Worm (Caenorhabditis elegans): Measurements from ENCODE around the gene nhr-213.
"Not testable (repeated sequence)": the region's sequence is repeated elsewhere in the genome, so short reads cannot be mapped to it uniquely, and the experiment has no call there.

nhr-213 gene

ce11 chrV:15896671-15897070 is at the start of gene nhr-213:
Gene nhr-213 (minus strand): TSS chrV:15896771.
- TF ChIP-seq cog-1 (tag; optimal IDR thresholded peaks at IDR 0.05), result no peak
- TF ChIP-seq klf-2 (GFP tag; conservative IDR thresholded peaks at IDR 0.05), result no peak
- no peak for TF ChIP-seq T22C8.4 (GFP tag; IDR thresholded peaks at IDR 0.05)
- no peak for TF ChIP-seq ref-1 (GFP tag; conservative IDR thresholded peaks at IDR 0.05)
- no peak for TF ChIP-seq tab-1 (GFP tag; IDR thresholded peaks at IDR 0.05)
- TF ChIP-seq med-1 (GFP tag; optimal IDR thresholded peaks at IDR 0.05; ENCODE audit: insufficient read depth), result no peak
- TF ChIP-seq ztf-23 (GFP tag; IDR thresholded peaks at IDR 0.05), result no peak
- no peak for TF ChIP-seq ztf-29 (GFP tag; IDR thresholded peaks at IDR 0.05)
- TF ChIP-seq flt-1 (GFP tag; IDR thresholded peaks at IDR 0.05), result no peak

ce11 chrV:15943125-15943524 is 46.6 kb upstream of the nhr-213 start, which contains the start of gene srw-53:
Gene srw-53 (plus strand): TSS chrV:15943425.
- TF ChIP-seq T22C8.4 (GFP tag; IDR thresholded peaks at IDR 0.05) (no peak), ref-1 (GFP tag; conservative IDR thresholded peaks at IDR 0.05) (no peak), ztf-23 (GFP tag; IDR thresholded peaks at IDR 0.05) (no peak), ztf-29 (GFP tag; IDR thresholded peaks at IDR 0.05) (no peak), klf-2 (GFP tag; conservative IDR thresholded peaks at IDR 0.05) (no peak), tab-1 (GFP tag; IDR thresholded peaks at IDR 0.05) (no peak), cog-1 (tag; optimal IDR thresholded peaks at IDR 0.05) (no peak), flt-1 (GFP tag; IDR thresholded peaks at IDR 0.05) (no peak), med-1 (GFP tag; optimal IDR thresholded peaks at IDR 0.05; ENCODE audit: insufficient read depth) (no peak)

- no peak for TF ChIP-seq ref-1 (GFP tag; conservative IDR thresholded peaks at IDR 0.05)
- no peak for TF ChIP-seq med-1 (GFP tag; optimal IDR thresholded peaks at IDR 0.05; ENCODE audit: insufficient read depth)
- no peak for TF ChIP-seq ztf-23 (GFP tag; IDR thresholded peaks at IDR 0.05)
- TF ChIP-seq tab-1 (GFP tag; IDR thresholded peaks at IDR 0.05), result no peak
- no peak for TF ChIP-seq flt-1 (GFP tag; IDR thresholded peaks at IDR 0.05)
- no peak for TF ChIP-seq cog-1 (tag; optimal IDR thresholded peaks at IDR 0.05)
- TF ChIP-seq klf-2 (GFP tag; conservative IDR thresholded peaks at IDR 0.05), result no peak
Observed at ce11 chrV:15940254-15940653, 43.7 kb upstream of the nhr-213 start, which contains the start of gene srw-55. Gene srw-55 (minus strand): TSS chrV:15940354.

- no peak for TF ChIP-seq ztf-29 (GFP tag; IDR thresholded peaks at IDR 0.05)
- TF ChIP-seq klf-2 (GFP tag; conservative IDR thresholded peaks at IDR 0.05), result no peak
- TF ChIP-seq med-1 (GFP tag; optimal IDR thresholded peaks at IDR 0.05; ENCODE audit: insufficient read depth), result no peak
- TF ChIP-seq tab-1 (GFP tag; IDR thresholded peaks at IDR 0.05), result no peak
- TF ChIP-seq T22C8.4 (GFP tag; IDR thresholded peaks at IDR 0.05), result no peak
- TF ChIP-seq flt-1 (GFP tag; IDR thresholded peaks at IDR 0.05), result no peak
- no peak for TF ChIP-seq ztf-23 (GFP tag; IDR thresholded peaks at IDR 0.05)
- TF ChIP-seq ref-1 (GFP tag; conservative IDR thresholded peaks at IDR 0.05), result no peak
- TF ChIP-seq cog-1 (tag; optimal IDR thresholded peaks at IDR 0.05), result no peak
Observed at ce11 chrV:15932390-15932789, 35.8 kb upstream of the nhr-213 start, which contains the start of gene srw-26. Gene srw-26 (minus strand): TSS chrV:15932490.

ce11 chrV:15929882-15930281 is 33.3 kb upstream of the nhr-213 start, which contains the start of gene srbc-77:
Gene srbc-77 (plus strand): TSS chrV:15930182.
- TF ChIP-seq cog-1 (tag; optimal IDR thresholded peaks at IDR 0.05); ztf-23 (GFP tag; IDR thresholded peaks at IDR 0.05); flt-1 (GFP tag; IDR thresholded peaks at IDR 0.05): not testable (repeated sequence)

ce11 chrV:15928325-15928724 is 31.8 kb upstream of the nhr-213 start, which contains the start of gene pzf-1:
Gene pzf-1 (minus strand): TSS chrV:15928425.
- no peak for TF ChIP-seq cog-1 (tag; optimal IDR thresholded peaks at IDR 0.05)
- TF ChIP-seq ztf-23 (GFP tag; IDR thresholded peaks at IDR 0.05), result no peak
- no peak for TF ChIP-seq tab-1 (GFP tag; IDR thresholded peaks at IDR 0.05)
- no peak for TF ChIP-seq ref-1 (GFP tag; conservative IDR thresholded peaks at IDR 0.05)
- no peak for TF ChIP-seq T22C8.4 (GFP tag; IDR thresholded peaks at IDR 0.05)
- no peak for TF ChIP-seq flt-1 (GFP tag; IDR thresholded peaks at IDR 0.05)
- no peak for TF ChIP-seq med-1 (GFP tag; optimal IDR thresholded peaks at IDR 0.05; ENCODE audit: insufficient read depth)

- TF ChIP-seq cog-1 (tag; optimal IDR thresholded peaks at IDR 0.05), result no peak
- TF ChIP-seq flt-1 (GFP tag; IDR thresholded peaks at IDR 0.05), result no peak
- no peak for TF ChIP-seq med-1 (GFP tag; optimal IDR thresholded peaks at IDR 0.05; ENCODE audit: insufficient read depth)
- TF ChIP-seq ztf-29 (GFP tag; IDR thresholded peaks at IDR 0.05), result no peak
- no peak for TF ChIP-seq klf-2 (GFP tag; conservative IDR thresholded peaks at IDR 0.05)
- TF ChIP-seq tab-1 (GFP tag; IDR thresholded peaks at IDR 0.05), result no peak
- TF ChIP-seq T22C8.4 (GFP tag; IDR thresholded peaks at IDR 0.05), result no peak
- TF ChIP-seq ztf-23 (GFP tag; IDR thresholded peaks at IDR 0.05), result no peak
- TF ChIP-seq ref-1 (GFP tag; conservative IDR thresholded peaks at IDR 0.05), result no peak
Observed at ce11 chrV:15924307-15924706, 27.7 kb upstream of the nhr-213 start, which contains the start of gene nhr-108. Gene nhr-108 (minus strand): TSS chrV:15924472.

ce11 chrV:15922979-15923378 is 26.4 kb upstream of the nhr-213 start, which contains the start of gene F35E8.13:
Gene F35E8.13 (plus strand): TSS chrV:15923279.
- no peak for TF ChIP-seq klf-2 (GFP tag; conservative IDR thresholded peaks at IDR 0.05)
- no peak for TF ChIP-seq ztf-23 (GFP tag; IDR thresholded peaks at IDR 0.05)
- no peak for TF ChIP-seq tab-1 (GFP tag; IDR thresholded peaks at IDR 0.05)
- TF ChIP-seq flt-1 (GFP tag; IDR thresholded peaks at IDR 0.05), result no peak
- TF ChIP-seq T22C8.4 (GFP tag; IDR thresholded peaks at IDR 0.05), result no peak
- no peak for TF ChIP-seq cog-1 (tag; optimal IDR thresholded peaks at IDR 0.05)
- TF ChIP-seq ztf-29 (GFP tag; IDR thresholded peaks at IDR 0.05), result no peak
- no peak for TF ChIP-seq ref-1 (GFP tag; conservative IDR thresholded peaks at IDR 0.05)

- no peak for TF ChIP-seq T22C8.4 (GFP tag; IDR thresholded peaks at IDR 0.05)
- TF ChIP-seq cog-1 (tag; optimal IDR thresholded peaks at IDR 0.05), result no peak
- no peak for TF ChIP-seq tab-1 (GFP tag; IDR thresholded peaks at IDR 0.05)
- no peak for TF ChIP-seq ref-1 (GFP tag; conservative IDR thresholded peaks at IDR 0.05)
- no peak for TF ChIP-seq ztf-23 (GFP tag; IDR thresholded peaks at IDR 0.05)
- no peak for TF ChIP-seq ztf-29 (GFP tag; IDR thresholded peaks at IDR 0.05)
- TF ChIP-seq med-1 (GFP tag; optimal IDR thresholded peaks at IDR 0.05; ENCODE audit: insufficient read depth), result no peak
- no peak for TF ChIP-seq klf-2 (GFP tag; conservative IDR thresholded peaks at IDR 0.05)
- TF ChIP-seq flt-1 (GFP tag; IDR thresholded peaks at IDR 0.05), result no peak
Observed at ce11 chrV:15921102-15921501, 24.5 kb upstream of the nhr-213 start, which contains the start of gene cdr-1. Gene cdr-1 (plus strand): TSS chrV:15921309.

ce11 chrV:15920273-15920672 is 23.7 kb upstream of the nhr-213 start, which contains the start of gene F35E8.10:
Gene F35E8.10 (minus strand): TSS chrV:15920373.
- TF ChIP-seq T22C8.4 (GFP tag; IDR thresholded peaks at IDR 0.05) (no peak), klf-2 (GFP tag; conservative IDR thresholded peaks at IDR 0.05) (no peak)
